Worm (Caenorhabditis elegans) whole organism, midembryonic: ENCODE results near the gene srx-77.

Experiments used
- T22C8.4 ChIP-seq: fragments of 200-800 bp; sonication (Bioruptor generic); IDR thresholded peaks from 2 replicates; pipeline ENCODE4 v1.3.6; 2022; ENCODE audit warnings: missing genetic modification characterization, missing compliant biosample characterization
- cog-1 ChIP-seq: sonication (generic microtip); optimal IDR thresholded peaks from 2 replicates; lab custom pipeline; 2016; ENCODE audit warnings: missing genetic modification characterization, missing compliant biosample characterization
- flt-1 ChIP-seq: fragments of 200-800 bp; sonication (Bioruptor generic); IDR thresholded peaks from 2 replicates; pipeline ENCODE4 v1.3.6; 2022; ENCODE audit warnings: missing genetic modification characterization, missing compliant biosample characterization
- med-1 ChIP-seq: sonication (generic microtip); optimal IDR thresholded peaks from 2 replicates; lab custom pipeline; 2017; ENCODE audit warnings: missing genetic modification characterization, mild to moderate bottlenecking, missing compliant biosample characterization, antibody characterized with exemption, missing genetic modification reagents; ENCODE audit not compliant: insufficient read depth
- ref-1 ChIP-seq: fragments of 200-800 bp; sonication (Bioruptor generic); conservative IDR thresholded peaks from 2 replicates; pipeline ENCODE4 v1.3.6; 2022; ENCODE audit warnings: missing genetic modification reagents, missing genetic modification characterization, missing compliant biosample characterization
- tab-1 ChIP-seq: fragments of 200-800 bp; sonication (Bioruptor generic); IDR thresholded peaks from 2 replicates; pipeline ENCODE4 v1.3.6; 2022; ENCODE audit warnings: missing genetic modification characterization, missing compliant biosample characterization
- ztf-23 ChIP-seq: fragments of 200-800 bp; sonication (Bioruptor generic); IDR thresholded peaks from 2 replicates; pipeline ENCODE4 v1.3.6; 2022; ENCODE audit warnings: missing genetic modification reagents, missing genetic modification characterization, missing compliant biosample characterization
- ztf-29 ChIP-seq: fragments of 200-800 bp; sonication (Bioruptor generic); IDR thresholded peaks from 2 replicates; pipeline ENCODE4 v1.3.6; 2022; ENCODE audit warnings: missing genetic modification reagents, missing genetic modification characterization, missing compliant biosample characterization

DNA sequence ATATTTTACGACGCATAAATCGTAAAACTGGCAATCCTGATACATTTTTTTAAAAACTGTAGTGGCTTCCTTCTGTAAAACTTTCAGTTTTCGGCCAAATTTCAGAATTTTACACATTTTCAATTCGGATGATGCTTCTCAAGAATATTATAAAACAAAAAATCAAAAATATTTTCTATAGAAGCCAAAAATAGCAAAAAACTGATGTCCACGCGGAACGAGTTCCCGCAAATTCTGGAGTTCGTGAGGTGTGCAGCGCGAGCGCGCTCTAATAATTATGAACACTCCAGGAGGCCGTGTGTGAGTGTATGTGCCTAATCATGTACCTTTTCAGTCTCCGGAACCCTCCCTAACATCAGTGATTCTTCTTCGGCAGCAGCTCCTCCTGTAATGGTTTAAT is 51.3 kb downstream of the srx-77 start, which contains the start of gene sumv-2:
- TF ChIP-seq ztf-23 (no peak), flt-1 (GFP tag; lab: Robert Waterston, UW) (no peak), ztf-29 (no peak), cog-1 (tag; lab: Kevin White, UChicago) (no peak), med-1 (GFP tag; lab: Kevin White, UChicago) (no peak), tab-1 (GFP tag; lab: Robert Waterston, UW) (no peak), T22C8.4 (GFP tag; lab: Robert Waterston, UW) (no peak), ref-1 (GFP tag; lab: Robert Waterston, UW) (no peak)
